Fruit fly (Drosophila melanogaster): ENCODE measurements around the gene Dus4.

Gene Dus4

dm6 chr2L:19045111-19045560 lies 18.0 kb upstream of the Dus4 start, which contains the start of the genes Ttc19 and Acn (continued):
- TF ChIP-seq CG10366 (GFP tag; IDR thresholded peaks at IDR 0.05) (peak; percentile 81), Abd-B (GFP tag; optimal IDR thresholded peaks at IDR 0.05) (peak; percentile 82), Poxn (GFP tag; IDR thresholded peaks at IDR 0.05) (0 out of 2 replicates have a peak, but pooled peaks have one; percentile 44), exex (tag; optimal IDR thresholded peaks at IDR 0.05) (no peak), knrl (GFP tag; IDR thresholded peaks at IDR 0.05; ENCODE audit: partially characterized antibody) (peak; percentile 96), CG11456 (GFP tag; IDR thresholded peaks at IDR 0.05) (peak; percentile 85), CG10147 (GFP tag; optimal IDR thresholded peaks at IDR 0.05) (peak; percentile 84), CG3163 (GFP tag; optimal IDR thresholded peaks at IDR 0.05) (peak; percentile 78), wdn (GFP tag; IDR thresholded peaks at IDR 0.05) (peak; percentile 83), br (optimal IDR thresholded peaks at IDR 0.05) (no peak), fd3F (GFP tag; optimal IDR thresholded peaks at IDR 0.05) (peak; percentile 72), CG4730 (GFP tag; IDR thresholded peaks at IDR 0.05) (peak; percentile 77), esg (GFP tag; conservative IDR thresholded peaks at IDR 0.05) (peak; percentile 83), C15 (GFP tag; IDR thresholded peaks at IDR 0.05) (no peak), Hsf (GFP tag; optimal IDR thresholded peaks at IDR 0.05) (peak; percentile 91), eyg (GFP tag; optimal IDR thresholded peaks at IDR 0.05) (peak; percentile 88), dmrt11E (tag; optimal IDR thresholded peaks at IDR 0.05) (peak; percentile 74), CG33213 (GFP tag; optimal IDR thresholded peaks at IDR 0.05) (peak; percentile 88), disco-r (GFP tag; optimal IDR thresholded peaks at IDR 0.05) (peak; percentile 77), CG14965 (GFP tag; optimal IDR thresholded peaks at IDR 0.05; ENCODE audit: borderline replicate concordance) (peak; percentile 18), emc (GFP tag; optimal IDR thresholded peaks at IDR 0.05) (peak; percentile 65), fd102C (GFP tag; optimal IDR thresholded peaks at IDR 0.05) (no peak), CG8924 (tag; optimal IDR thresholded peaks at IDR 0.05) (peak; percentile 85), peb (GFP tag; IDR thresholded peaks at IDR 0.05) (peak; percentile 50; the same call in 1 of the 2 replicates), CG13624 (GFP tag; optimal IDR thresholded peaks at IDR 0.05) (peak; percentile 92), NK7.1 (GFP tag; optimal IDR thresholded peaks at IDR 0.05) (peak; percentile 68), CG6689 (GFP tag; IDR thresholded peaks at IDR 0.05) (peak; percentile 78), CG3995 (GFP tag; optimal IDR thresholded peaks at IDR 0.05) (peak; percentile 16), CG10654 (GFP tag; optimal IDR thresholded peaks at IDR 0.05) (peak; percentile 61), Rx (GFP tag; IDR thresholded peaks at IDR 0.05) (peak; percentile 53; the same call in 1 of the 2 replicates), wor (GFP tag; IDR thresholded peaks at IDR 0.05) (peak; percentile 65), CG12071 (GFP tag; optimal IDR thresholded peaks at IDR 0.05) (no peak), sens-2 (GFP tag; IDR thresholded peaks at IDR 0.05) (peak; percentile 59), BtbVII (GFP tag; optimal IDR thresholded peaks at IDR 0.05) (peak; percentile 6), Ada2b (GFP tag; IDR thresholded peaks at IDR 0.05) (peak; percentile 75), CG30020 (tag; optimal IDR thresholded peaks at IDR 0.05) (peak; percentile 83), tx (GFP tag; optimal IDR thresholded peaks at IDR 0.05) (peak; percentile 86), Asciz (GFP tag; optimal IDR thresholded peaks at IDR 0.05) (no peak), dimm (GFP tag; IDR thresholded peaks at IDR 0.05) (peak; percentile 48), CG10274 (GFP tag; optimal IDR thresholded peaks at IDR 0.05) (no peak), Pdp1 (GFP tag; optimal IDR thresholded peaks at IDR 0.05) (peak; percentile 89 to 91), bowl (GFP tag; IDR thresholded peaks at IDR 0.05) (peak; percentile 54; the same call in 1 of the 2 replicates), h (optimal IDR thresholded peaks at IDR 0.05) (no peak), Sry-β (GFP tag; optimal IDR thresholded peaks at IDR 0.05) (no peak), bcd (GFP tag; optimal IDR thresholded peaks at IDR 0.05) (peak; percentile 81), CG13424 (tag; optimal IDR thresholded peaks at IDR 0.05) (peak; percentile 87), CG3847 (GFP tag; IDR thresholded peaks at IDR 0.05) (peak; percentile 85), CG1792 (GFP tag; optimal IDR thresholded peaks at IDR 0.05) (peak; percentile 87), CG17328 (GFP tag; IDR thresholded peaks at IDR 0.05) (peak; percentile 83), Hr78 (GFP tag; optimal IDR thresholded peaks at IDR 0.05) (no peak), CG34422 (GFP tag; IDR thresholded peaks at IDR 0.05) (peak; percentile 92)

Measured in whole organism, embryonic.